Worm (Caenorhabditis elegans) whole organism, L1 larva: Measurements from ENCODE around the gene K10D11.6.

ENCODE experiments used
- fos-1 ChIP-seq: fragments of 150-350 bp; optimal IDR thresholded peaks from 2 replicates; lab custom pipeline; 2014; ENCODE audit warnings: missing biosample characterization, missing genetic modification characterization
- lin-39 ChIP-seq: fragments of 150-350 bp; optimal IDR thresholded peaks from 2 replicates; lab custom pipeline; 2014; ENCODE audit warnings: missing biosample characterization, missing genetic modification reagents, missing genetic modification characterization
- nhr-77 ChIP-seq: fragments of 150-350 bp; optimal IDR thresholded peaks from 2 replicates; lab custom pipeline; 2014; ENCODE audit warnings: missing biosample characterization, missing genetic modification characterization
- pqm-1 ChIP-seq: sonication (generic microtip); optimal IDR thresholded peaks from 3 replicates; lab custom pipeline; 2017; ENCODE audit warnings: missing biosample characterization, missing genetic modification characterization
- skn-1 ChIP-seq: fragments of 150-350 bp; optimal IDR thresholded peaks from 2 replicates; lab custom pipeline; 2014; ENCODE audit warnings: missing biosample characterization, missing genetic modification characterization

DNA sequence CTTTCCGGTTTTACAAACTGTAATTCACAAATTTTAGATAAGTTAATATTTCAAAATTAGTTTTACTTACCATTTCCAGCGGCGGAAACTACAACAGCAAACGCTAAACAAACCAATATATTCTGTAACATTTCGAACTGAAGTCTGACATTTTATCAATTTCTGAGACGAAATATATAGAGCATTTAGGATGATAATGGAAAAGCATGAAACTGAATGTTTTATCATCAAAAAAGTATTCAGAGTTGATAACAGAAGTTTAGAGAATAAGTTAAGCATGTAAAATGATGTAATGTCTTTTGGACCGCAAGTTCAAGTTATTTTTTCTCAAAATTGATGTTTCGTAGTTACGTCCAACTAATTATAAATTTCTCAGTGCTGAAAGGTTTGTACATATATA is 20.1 kb downstream of the K10D11.6 start, which contains the start of gene F55G11.2:
- TF ChIP-seq skn-1 (tag; lab: Kevin White, UChicago) (peak; percentile 6), pqm-1 (tag; lab: Kevin White, UChicago) (no peak), lin-39 (tag; lab: Kevin White, UChicago) (no peak), nhr-77 (tag; lab: Kevin White, UChicago) (no peak), fos-1 (tag; lab: Kevin White, UChicago) (no peak)
